Worm (Caenorhabditis elegans): Measurements from ENCODE around the gene exc-12.
A peak's percentile ranks its signal among the peaks of the same experiment; 100 is the strongest.

ce11 chrIII:13564929-13565328 is 5.3 kb downstream of the exc-12 start, which contains the start of gene aldo-1:
- TF ChIP-seq ceh-82 (tag; optimal IDR thresholded peaks at IDR 0.05) (peak; percentile 6 to 38 (median 24)), rnt-1 (tag; optimal IDR thresholded peaks at IDR 0.05) (peak; percentile 25), fkh-10 (GFP tag; optimal IDR thresholded peaks at IDR 0.05) (peak; percentile 53), sptf-1 (tag; optimal IDR thresholded peaks at IDR 0.05) (no peak), nhr-76 (tag; optimal IDR thresholded peaks at IDR 0.05) (no peak), Y116A8C.19 (tag; optimal IDR thresholded peaks at IDR 0.05; ENCODE audit: borderline replicate concordance) (no peak), zag-1 (tag; optimal IDR thresholded peaks at IDR 0.05) (no peak), hpl-2 (GFP tag; optimal IDR thresholded peaks at IDR 0.05) (no peak), fos-1 (tag; optimal IDR thresholded peaks at IDR 0.05) (no peak), hlh-17 (GFP tag; optimal IDR thresholded peaks at IDR 0.05; ENCODE audit: borderline replicate concordance) (no peak), nhr-85 (tag) (no peak), ztf-4 (tag; optimal IDR thresholded peaks at IDR 0.05) (no peak), lir-3 (tag; optimal IDR thresholded peaks at IDR 0.05; ENCODE audit: poor library complexity) (no peak)

Data from whole organism, L1 larva.